Worm (Caenorhabditis elegans) whole organism, L4/young adult: ENCODE data around the gene hpr-9.

Source experiments
- dao-5 ChIP-seq: sonication (generic microtip); optimal IDR thresholded peaks from 2 replicates; lab custom pipeline; 2016; ENCODE audit warnings: missing genotype, missing genetic modification characterization, moderate library complexity, missing compliant biosample characterization
- him-1 ChIP-seq: sonication (generic microtip); optimal IDR thresholded peaks from 2 replicates; lab custom pipeline; 2016; ENCODE audit warnings: missing genotype, missing genetic modification reagents, missing genetic modification characterization, missing compliant biosample characterization

ce11 chrIII:10652833-10653232 lies 31.5 kb downstream of the hpr-9 start:
- TF ChIP-seq him-1 (tag; lab: Kevin White, UChicago) (no peak), dao-5 (tag; lab: Kevin White, UChicago) (no peak)
